Worm (Caenorhabditis elegans) whole organism, L4 larva: ENCODE results near the gene F36H5.17.

Source experiments
- egl-27 ChIP-seq: sonication (generic microtip); optimal IDR thresholded peaks from 3 replicates; lab custom pipeline; 2017; ENCODE audit warnings: missing biosample characterization, missing genetic modification reagents, missing genetic modification characterization
- fos-1 ChIP-seq: fragments of 150-350 bp; optimal IDR thresholded peaks from 2 replicates; lab custom pipeline; 2014; ENCODE audit warnings: missing biosample characterization, missing genetic modification characterization
- nhr-237 ChIP-seq: sonication (generic microtip); optimal IDR thresholded peaks from 2 replicates; lab custom pipeline; 2017; ENCODE audit warnings: missing biosample characterization, missing genetic modification characterization

DNA sequence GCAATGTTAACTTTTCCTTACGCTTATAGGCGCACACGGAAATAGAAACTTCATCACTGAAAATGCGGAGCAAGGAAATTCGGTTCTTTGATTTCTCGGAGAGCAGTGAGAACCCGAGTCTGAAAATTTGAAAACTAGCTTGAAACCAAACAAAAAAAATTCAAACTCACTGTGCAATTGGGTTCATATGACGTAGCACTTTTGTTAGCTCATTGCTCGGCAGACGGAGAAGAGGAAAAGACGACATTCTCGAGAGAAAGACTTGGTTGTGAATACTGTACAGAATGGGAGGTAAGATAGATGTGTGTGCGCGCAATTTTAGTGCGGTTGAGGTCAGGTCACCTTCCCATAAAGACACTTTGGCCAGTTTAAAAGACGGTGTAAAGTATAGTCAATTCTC lies 5.6 kb downstream of the F36H5.17 start, which contains the start of the genes F36H5.13 and F36H5.8:
- TF ChIP-seq egl-27 (tag; lab: Kevin White, UChicago) (no peak), nhr-237 (tag; lab: Kevin White, UChicago) (no peak), fos-1 (tag; lab: Kevin White, UChicago) (no peak)
